ENCODE assay signal across 1 fruit fly cellular context in genomic region chr3L:654019-654418, dm6.
A peak's percentile ranks its signal among the peaks of the same experiment; 100 is the strongest.
TF ChIP-seq lines count a peak whose summit lies in the region.

MED30 (minus strand) TSS chr3L:654089.
Rev1 (plus strand) TSS chr3L:654363.

TF ChIP-seq in whole organism, embryonic, 481 proteins besides CTCF, POLR2A, EP300 and RAD21 (continued from another document and continues in another):
- TF ChIP-seq CG11398 (GFP tag; optimal IDR thresholded peaks at IDR 0.05; lab: Kevin White, UChicago) (peak; percentile 93), CG10267 (tag; optimal IDR thresholded peaks at IDR 0.05; lab: Kevin White, UChicago) (peak; percentile 99), E2f2 (GFP tag; IDR thresholded peaks at IDR 0.05; lab: Robert Waterston, UW) (peak; percentile 87), chinmo (GFP tag; IDR thresholded peaks at IDR 0.05; lab: Robert Waterston, UW; ENCODE audit: partially characterized antibody) (0 out of 4 replicates have a peak, but pooled peaks have one; percentile 53), CG7987 (GFP tag; optimal IDR thresholded peaks at IDR 0.05; lab: Kevin White, UChicago) (peak; percentile 90), br (optimal IDR thresholded peaks at IDR 0.05; lab: Kevin White, UChicago) (no peak), gcm2 (GFP tag; optimal IDR thresholded peaks at IDR 0.05; lab: Kevin White, UChicago) (peak; percentile 88), CG18599 (GFP tag; optimal IDR thresholded peaks at IDR 0.05; lab: Kevin White, UChicago) (peak; percentile 96), CG4404 (GFP tag; IDR thresholded peaks at IDR 0.05; lab: Robert Waterston, UW) (peak; percentile 78), CG8290 (GFP tag; optimal IDR thresholded peaks at IDR 0.05; lab: Kevin White, UChicago) (peak; percentile 93), CG8290 (tag; optimal IDR thresholded peaks at IDR 0.05; lab: Kevin White, UChicago) (peak; percentile 49 to 97), Doc3 (GFP tag; IDR thresholded peaks at IDR 0.05; lab: Robert Waterston, UW; ENCODE audit: partially characterized antibody) (no peak), prd (optimal IDR thresholded peaks at IDR 0.05; lab: Kevin White, UChicago) (no peak), prd (GFP tag; IDR thresholded peaks at IDR 0.05; lab: Robert Waterston, UW) (peak; percentile 91), BtbVII (GFP tag; optimal IDR thresholded peaks at IDR 0.05; lab: Kevin White, UChicago) (peak; percentile 89), crc (GFP tag; optimal IDR thresholded peaks at IDR 0.05; lab: Kevin White, UChicago) (peak; percentile 96), CG1529 (GFP tag; optimal IDR thresholded peaks at IDR 0.05; lab: Kevin White, UChicago) (peak; percentile 84), sd (tag; optimal IDR thresholded peaks at IDR 0.05; lab: Kevin White, UChicago) (peak; percentile 91), CG7928 (GFP tag; optimal IDR thresholded peaks at IDR 0.05; lab: Kevin White, UChicago) (peak; percentile 75), Side (GFP tag; optimal IDR thresholded peaks at IDR 0.05; lab: Kevin White, UChicago) (peak; percentile 95), Sry-δ (GFP tag; optimal IDR thresholded peaks at IDR 0.05; lab: Kevin White, UChicago) (peak; percentile 80), Optix (GFP tag; IDR thresholded peaks at IDR 0.05; lab: Robert Waterston, UW) (peak; percentile 75), ap (GFP tag; IDR thresholded peaks at IDR 0.05; lab: Robert Waterston, UW) (peak; percentile 78), aop (GFP tag; IDR thresholded peaks at IDR 0.05; lab: Robert Waterston, UW) (peak; percentile 79), tll (GFP tag; optimal IDR thresholded peaks at IDR 0.05; lab: Kevin White, UChicago) (peak in 1 of 2 experiments; percentile 49), Oli (tag; optimal IDR thresholded peaks at IDR 0.05; lab: Kevin White, UChicago) (peak; percentile 88), CG2889 (GFP tag; IDR thresholded peaks at IDR 0.05; lab: Robert Waterston, UW) (peak; percentile 82), CG31388 (GFP tag; optimal IDR thresholded peaks at IDR 0.05; lab: Kevin White, UChicago) (peak; percentile 85), CG17829 (tag; optimal IDR thresholded peaks at IDR 0.05; lab: Kevin White, UChicago) (peak; percentile 91), D (optimal IDR thresholded peaks at IDR 0.05; lab: Kevin White, UChicago) (no peak), D (GFP tag; optimal IDR thresholded peaks at IDR 0.05; lab: Kevin White, UChicago) (peak; percentile 80), CG8924 (tag; optimal IDR thresholded peaks at IDR 0.05; lab: Kevin White, UChicago) (peak; percentile 93), CG14014 (GFP tag; IDR thresholded peaks at IDR 0.05; lab: Robert Waterston, UW) (peak; percentile 94), zen2 (GFP tag; IDR thresholded peaks at IDR 0.05; lab: Robert Waterston, UW; ENCODE audit: partially characterized antibody) (no peak; the same call in 2 of the 3 replicates), CG6689 (GFP tag; IDR thresholded peaks at IDR 0.05; lab: Robert Waterston, UW) (peak; percentile 87), CG11695 (GFP tag; IDR thresholded peaks at IDR 0.05; lab: Robert Waterston, UW) (peak; percentile 69; the same call in 2 of the 3 replicates), CG10565 (GFP tag; optimal IDR thresholded peaks at IDR 0.05; lab: Kevin White, UChicago) (peak; percentile 54), Taf1 (GFP tag; IDR thresholded peaks at IDR 0.05; lab: Robert Waterston, UW) (peak; percentile 90), sug (tag; optimal IDR thresholded peaks at IDR 0.05; lab: Kevin White, UChicago) (peak; percentile 92), CG2875 (GFP tag; optimal IDR thresholded peaks at IDR 0.05; lab: Kevin White, UChicago) (peak; percentile 83), YL-1 (GFP tag; optimal IDR thresholded peaks at IDR 0.05; lab: Kevin White, UChicago) (peak; percentile 88), CG13624 (GFP tag; optimal IDR thresholded peaks at IDR 0.05; lab: Kevin White, UChicago) (peak; percentile 98), CG2712 (tag; optimal IDR thresholded peaks at IDR 0.05; lab: Kevin White, UChicago) (peak; percentile 92), CG11560 (tag; IDR thresholded peaks at IDR 0.05; lab: Robert Waterston, UW) (peak; percentile 77), gro (GFP tag; optimal IDR thresholded peaks at IDR 0.05; lab: Kevin White, UChicago) (peak; percentile 98), CG12299 (tag; optimal IDR thresholded peaks at IDR 0.05; lab: Kevin White, UChicago) (peak; percentile 91), CG4707 (GFP tag; optimal IDR thresholded peaks at IDR 0.05; lab: Kevin White, UChicago) (peak; percentile 71), pita (GFP tag; optimal IDR thresholded peaks at IDR 0.05; lab: Kevin White, UChicago) (no peak), CG9932 (GFP tag; IDR thresholded peaks at IDR 0.05; lab: Robert Waterston, UW) (peak; percentile 97), Meics (GFP tag; optimal IDR thresholded peaks at IDR 0.05; lab: Kevin White, UChicago) (peak; percentile 93), gsb-n (tag; optimal IDR thresholded peaks at IDR 0.05; lab: Kevin White, UChicago) (peak; percentile 84), CG10959 (GFP tag; IDR thresholded peaks at IDR 0.05; lab: Robert Waterston, UW) (peak; percentile 61), CG43689 (GFP tag; IDR thresholded peaks at IDR 0.05; lab: Robert Waterston, UW) (no peak; the same call in 1 of the 2 replicates), sisA (GFP tag; IDR thresholded peaks at IDR 0.05; lab: Robert Waterston, UW) (peak; percentile 89), lilli (GFP tag; optimal IDR thresholded peaks at IDR 0.05; lab: Kevin White, UChicago) (peak; percentile 98), CG8359 (GFP tag; optimal IDR thresholded peaks at IDR 0.05; lab: Kevin White, UChicago; ENCODE audit: borderline replicate concordance) (peak; percentile 40), Nf-YA (GFP tag; IDR thresholded peaks at IDR 0.05; lab: Robert Waterston, UW) (peak; percentile 85), CG7745 (tag; optimal IDR thresholded peaks at IDR 0.05; lab: Kevin White, UChicago) (peak; percentile 17), CG34376 (GFP tag; optimal IDR thresholded peaks at IDR 0.05; lab: Kevin White, UChicago) (peak; percentile 91), sqz (GFP tag; optimal IDR thresholded peaks at IDR 0.05; lab: Kevin White, UChicago) (peak; percentile 74), Bteb2 (GFP tag; optimal IDR thresholded peaks at IDR 0.05; lab: Kevin White, UChicago) (peak; percentile 95), CG31441 (GFP tag; IDR thresholded peaks at IDR 0.05; lab: Robert Waterston, UW) (peak; percentile 93), CG1233 (GFP tag; optimal IDR thresholded peaks at IDR 0.05; lab: Kevin White, UChicago) (peak; percentile 87), oc (tag; optimal IDR thresholded peaks at IDR 0.05; lab: Kevin White, UChicago) (peak; percentile 85), p53 (GFP tag; optimal IDR thresholded peaks at IDR 0.05; lab: Kevin White, UChicago) (peak; percentile 86), gcm (GFP tag; optimal IDR thresholded peaks at IDR 0.05; lab: Kevin White, UChicago) (peak; percentile 92), CG1602 (GFP tag; optimal IDR thresholded peaks at IDR 0.05; lab: Kevin White, UChicago) (peak; percentile 93), CG7839 (tag; optimal IDR thresholded peaks at IDR 0.05; lab: Kevin White, UChicago) (peak; percentile 92), Abd-B (GFP tag; optimal IDR thresholded peaks at IDR 0.05; lab: Kevin White, UChicago) (peak; percentile 91), CG17802 (tag; optimal IDR thresholded peaks at IDR 0.05; lab: Kevin White, UChicago) (peak; percentile 73), CG33213 (GFP tag; optimal IDR thresholded peaks at IDR 0.05; lab: Kevin White, UChicago) (peak; percentile 97), mirr (GFP tag; optimal IDR thresholded peaks at IDR 0.05; lab: Kevin White, UChicago) (peak; percentile 87), CG1832 (GFP tag; optimal IDR thresholded peaks at IDR 0.05; lab: Kevin White, UChicago) (no peak), ara (GFP tag; IDR thresholded peaks at IDR 0.05; lab: Robert Waterston, UW) (peak; percentile 86), CG5245 (GFP tag; optimal IDR thresholded peaks at IDR 0.05; lab: Kevin White, UChicago) (peak; percentile 94), Eip74EF (GFP tag; optimal IDR thresholded peaks at IDR 0.05; lab: Kevin White, UChicago) (peak in 1 of 2 experiments; percentile 83), CG16779 (GFP tag; IDR thresholded peaks at IDR 0.05; lab: Robert Waterston, UW) (peak; percentile 89), Oaz (GFP tag; IDR thresholded peaks at IDR 0.05; lab: Robert Waterston, UW) (peak; percentile 58), CG9817 (tag; optimal IDR thresholded peaks at IDR 0.05; lab: Kevin White, UChicago) (peak; percentile 94), cwo (GFP tag; optimal IDR thresholded peaks at IDR 0.05; lab: Kevin White, UChicago) (peak; percentile 87), CG12769 (tag; optimal IDR thresholded peaks at IDR 0.05; lab: Kevin White, UChicago) (peak; percentile 96), Deaf1 (tag; optimal IDR thresholded peaks at IDR 0.05; lab: Kevin White, UChicago) (peak; percentile 65), Lpt (GFP tag; optimal IDR thresholded peaks at IDR 0.05; lab: Kevin White, UChicago) (no peak), Antp (GFP tag; optimal IDR thresholded peaks at IDR 0.05; lab: Kevin White, UChicago) (peak; percentile 97), CG2678 (tag; optimal IDR thresholded peaks at IDR 0.05; lab: Kevin White, UChicago) (peak; percentile 93), tgo (GFP tag; IDR thresholded peaks at IDR 0.05; lab: Robert Waterston, UW) (peak; percentile 89), Lim3 (GFP tag; IDR thresholded peaks at IDR 0.05; lab: Robert Waterston, UW) (0 out of 2 replicates have a peak, but pooled peaks have one; percentile 5), CG6765 (GFP tag; optimal IDR thresholded peaks at IDR 0.05; lab: Kevin White, UChicago) (peak; percentile 86), Camta (GFP tag; optimal IDR thresholded peaks at IDR 0.05; lab: Kevin White, UChicago) (peak; percentile 95), dysf (GFP tag; IDR thresholded peaks at IDR 0.05; lab: Robert Waterston, UW) (peak; percentile 93), CG17359 (tag; optimal IDR thresholded peaks at IDR 0.05; lab: Kevin White, UChicago) (peak; percentile 92), zf30C (GFP tag; optimal IDR thresholded peaks at IDR 0.05; lab: Kevin White, UChicago) (peak; percentile 11), Chrac-16 (GFP tag; optimal IDR thresholded peaks at IDR 0.05; lab: Kevin White, UChicago) (peak; percentile 95), ERR (GFP tag; optimal IDR thresholded peaks at IDR 0.05; lab: Kevin White, UChicago) (peak; percentile 94), Kr (GFP tag; optimal IDR thresholded peaks at IDR 0.05; lab: Kevin White, UChicago) (no peak), Dref (GFP tag; IDR thresholded peaks at IDR 0.05; lab: Robert Waterston, UW) (peak; percentile 70), bsh (GFP tag; optimal IDR thresholded peaks at IDR 0.05; lab: Kevin White, UChicago) (peak; percentile 65 to 90), Lhr (GFP tag; optimal IDR thresholded peaks at IDR 0.05; lab: Kevin White, UChicago) (peak; percentile 77), NfI (GFP tag; optimal IDR thresholded peaks at IDR 0.05; lab: Kevin White, UChicago) (peak; percentile 94), fd96Cb (tag; optimal IDR thresholded peaks at IDR 0.05; lab: Kevin White, UChicago) (peak; percentile 85), HLH54F (GFP tag; optimal IDR thresholded peaks at IDR 0.05; lab: Kevin White, UChicago) (peak; percentile 98), CG34422 (GFP tag; IDR thresholded peaks at IDR 0.05; lab: Robert Waterston, UW) (peak; percentile 86), ac (GFP tag; optimal IDR thresholded peaks at IDR 0.05; lab: Kevin White, UChicago) (peak; percentile 2), CG12155 (GFP tag; optimal IDR thresholded peaks at IDR 0.05; lab: Kevin White, UChicago) (peak; percentile 94), eyg (GFP tag; optimal IDR thresholded peaks at IDR 0.05; lab: Kevin White, UChicago) (peak; percentile 95), ci (GFP tag; IDR thresholded peaks at IDR 0.05; lab: Robert Waterston, UW) (peak; percentile 95), az2 (GFP tag; optimal IDR thresholded peaks at IDR 0.05; lab: Kevin White, UChicago) (peak; percentile 94), pan (optimal IDR thresholded peaks at IDR 0.05; lab: Kevin White, UChicago) (no peak), pan (GFP tag; optimal IDR thresholded peaks at IDR 0.05 in 1 of 2, IDR thresholded peaks at IDR 0.05 in 1 of 2) (peak in 1 of 2 experiments; percentile 93), Atf6 (GFP tag; IDR thresholded peaks at IDR 0.05; lab: Robert Waterston, UW) (peak; percentile 91), schlank (tag; optimal IDR thresholded peaks at IDR 0.05; lab: Kevin White, UChicago) (peak; percentile 87), HmgD (GFP tag; optimal IDR thresholded peaks at IDR 0.05; lab: Kevin White, UChicago) (peak; percentile 93), CG3847 (GFP tag; IDR thresholded peaks at IDR 0.05; lab: Robert Waterston, UW) (peak; percentile 94), jumu (GFP tag; optimal IDR thresholded peaks at IDR 0.05; lab: Kevin White, UChicago) (peak; percentile 97), cad (GFP tag; optimal IDR thresholded peaks at IDR 0.05; lab: Kevin White, UChicago) (no peak), pb (GFP tag; optimal IDR thresholded peaks at IDR 0.05; lab: Kevin White, UChicago) (peak; percentile 89), Elba2 (GFP tag; optimal IDR thresholded peaks at IDR 0.05; lab: Kevin White, UChicago) (peak; percentile 43), CG17568 (GFP tag; optimal IDR thresholded peaks at IDR 0.05; lab: Kevin White, UChicago) (no peak), CG13894 (tag; optimal IDR thresholded peaks at IDR 0.05; lab: Kevin White, UChicago) (no peak), H15 (GFP tag; IDR thresholded peaks at IDR 0.05; lab: Robert Waterston, UW) (peak; percentile 88), al (GFP tag; IDR thresholded peaks at IDR 0.05; lab: Robert Waterston, UW) (peak; percentile 91), CG17328 (GFP tag; IDR thresholded peaks at IDR 0.05; lab: Robert Waterston, UW) (peak; percentile 91), Pdp1 (GFP tag; optimal IDR thresholded peaks at IDR 0.05; lab: Kevin White, UChicago) (peak; percentile 94 to 96), mam (GFP tag; optimal IDR thresholded peaks at IDR 0.05; lab: Kevin White, UChicago) (peak; percentile 98), CG17385 (GFP tag; optimal IDR thresholded peaks at IDR 0.05; lab: Kevin White, UChicago) (peak; percentile 88), Ada2b (GFP tag; IDR thresholded peaks at IDR 0.05; lab: Robert Waterston, UW) (peak; percentile 91), ttk (GFP tag; IDR thresholded peaks at IDR 0.05; lab: Robert Waterston, UW) (peak; percentile 86), CG9609 (GFP tag; optimal IDR thresholded peaks at IDR 0.05; lab: Kevin White, UChicago) (peak; percentile 96), ewg (GFP tag; optimal IDR thresholded peaks at IDR 0.05; lab: Kevin White, UChicago) (peak; percentile 82), en (GFP tag; optimal IDR thresholded peaks at IDR 0.05; lab: Kevin White, UChicago) (peak; percentile 90), klu (GFP tag; IDR thresholded peaks at IDR 0.05; lab: Robert Waterston, UW) (peak; percentile 79)
